Worm (Caenorhabditis elegans): ENCODE data around the gene F54D12.2.

- TF ChIP-seq T22C8.4 (GFP tag; IDR thresholded peaks at IDR 0.05) = no peak
- no peak for TF ChIP-seq flt-1 (GFP tag; IDR thresholded peaks at IDR 0.05)
Observed at ce11 chrII:1374486-1374885, 24.0 kb upstream of the F54D12.2 start.

Data from whole organism, midembryonic.